Worm (Caenorhabditis elegans): ENCODE data around the gene mam-4.

ce11 chrV:11268791-11269190, 20.8 kb downstream of the mam-4 start, which contains the start of gene str-115:
- TF ChIP-seq nhr-42 (GFP tag; IDR thresholded peaks at IDR 0.05) (no peak), daf-8 (GFP tag; IDR thresholded peaks at IDR 0.05) (no peak), set-16 (GFP tag; IDR thresholded peaks at IDR 0.05) (no peak), unc-62 (GFP tag; optimal IDR thresholded peaks at IDR 0.05 in 1 of 2) (no peak), unc-62 (tag; optimal IDR thresholded peaks at IDR 0.05) (no peak), mdl-1 (tag; optimal IDR thresholded peaks at IDR 0.05) (no peak), ces-1 (GFP tag; optimal IDR thresholded peaks at IDR 0.05) (no peak), F10B5.3 (tag; optimal IDR thresholded peaks at IDR 0.05) (no peak)
